Worm (Caenorhabditis elegans): Measurements from ENCODE around the gene ule-4.
A peak's percentile ranks its signal among the peaks of the same experiment; 100 is the strongest.

Gene ule-4

ce11 chrIV:13695302-13695701 is 47.8 kb upstream of the ule-4 start:
- TF ChIP-seq ttx-3 (tag; optimal IDR thresholded peaks at IDR 0.05) (no peak), ref-2 (tag; optimal IDR thresholded peaks at IDR 0.05) (no peak), pha-4 (tag; optimal IDR thresholded peaks at IDR 0.05) (no peak), lin-11 (tag; optimal IDR thresholded peaks at IDR 0.05) (no peak), hlh-30 (tag; optimal IDR thresholded peaks at IDR 0.05; ENCODE audit: insufficient read depth) (no peak), fkh-6 (tag; optimal IDR thresholded peaks at IDR 0.05) (no peak), hlh-13 (GFP tag; optimal IDR thresholded peaks at IDR 0.05) (no peak), syd-9 (tag; optimal IDR thresholded peaks at IDR 0.05) (no peak), npax-4 (tag; optimal IDR thresholded peaks at IDR 0.05) (no peak), rnt-1 (tag; optimal IDR thresholded peaks at IDR 0.05) (no peak), nhr-11 (tag; optimal IDR thresholded peaks at IDR 0.05) (no peak), gmeb-2 (tag; optimal IDR thresholded peaks at IDR 0.05) (no peak), F13H6.1 (tag; optimal IDR thresholded peaks at IDR 0.05) (no peak), fkh-10 (GFP tag; optimal IDR thresholded peaks at IDR 0.05) (no peak), hlh-8 (tag; optimal IDR thresholded peaks at IDR 0.05) (no peak), ztf-16 (tag; optimal IDR thresholded peaks at IDR 0.05) (no peak), unc-42 (tag; optimal IDR thresholded peaks at IDR 0.05) (no peak)

ce11 chrIV:13694600-13694999 is 47.1 kb upstream of the ule-4 start:
- TF ChIP-seq tbx-7 (tag; optimal IDR thresholded peaks at IDR 0.05) (no peak), unc-55 (GFP tag; optimal IDR thresholded peaks at IDR 0.05) (peak; percentile 92)

ce11 chrIV:13693976-13694375 is 46.5 kb upstream of the ule-4 start:
- TF ChIP-seq fkh-10 (GFP tag; optimal IDR thresholded peaks at IDR 0.05) (no peak), unc-55 (GFP tag; optimal IDR thresholded peaks at IDR 0.05) (peak; percentile 98)

ce11 chrIV:13692522-13692921 is 45.1 kb upstream of the ule-4 start:
- TF ChIP-seq pha-2 (tag; optimal IDR thresholded peaks at IDR 0.05) (no peak), ceh-2 (tag; optimal IDR thresholded peaks at IDR 0.05) (no peak), rnt-1 (tag; optimal IDR thresholded peaks at IDR 0.05) (no peak), che-1 (tag; optimal IDR thresholded peaks at IDR 0.05) (no peak), K02D7.2 (tag; optimal IDR thresholded peaks at IDR 0.05) (no peak), ceh-14 (tag; optimal IDR thresholded peaks at IDR 0.05) (no peak), fkh-6 (tag; optimal IDR thresholded peaks at IDR 0.05) (no peak), ceh-19 (GFP tag; optimal IDR thresholded peaks at IDR 0.05) (no peak), ceh-24 (tag; optimal IDR thresholded peaks at IDR 0.05) (no peak), ceh-22 (tag; optimal IDR thresholded peaks at IDR 0.05) (no peak), pax-1 (tag; optimal IDR thresholded peaks at IDR 0.05) (no peak), pag-3 (tag; optimal IDR thresholded peaks at IDR 0.05; ENCODE audit: borderline replicate concordance) (no peak), elt-4 (tag; optimal IDR thresholded peaks at IDR 0.05) (no peak), sox-4 (tag; optimal IDR thresholded peaks at IDR 0.05) (no peak), ceh-9 (tag; optimal IDR thresholded peaks at IDR 0.05) (no peak), mec-3 (tag; optimal IDR thresholded peaks at IDR 0.05; ENCODE audit: borderline replicate concordance) (no peak), ttx-3 (tag; optimal IDR thresholded peaks at IDR 0.05) (no peak), unc-86 (tag; optimal IDR thresholded peaks at IDR 0.05) (no peak), lim-6 (tag; optimal IDR thresholded peaks at IDR 0.05) (no peak), dve-1 (tag; optimal IDR thresholded peaks at IDR 0.05) (no peak)

ce11 chrIV:13689302-13689880 is 41.9 kb upstream of the ule-4 start, which contains the start of gene T23G4.2:
T23G4.2 (minus strand) TSS chrIV:13689556.
- TF ChIP-seq unc-55 (GFP tag; optimal IDR thresholded peaks at IDR 0.05) (peak; percentile 92), pag-3 (tag; optimal IDR thresholded peaks at IDR 0.05; ENCODE audit: borderline replicate concordance) (no peak)

Data from whole organism, late embryonic.